Fruit fly (Drosophila melanogaster) Kc167 (cell line): ENCODE data around the gene CG32071.

ENCODE experiments used
- Sin3A ChIP-seq: fragments of >200 bp; optimal IDR thresholded peaks from 2 replicates; lab custom pipeline; 2018; ENCODE audit warnings: missing external identifiers
- psq ChIP-seq: fragments of >200 bp; optimal IDR thresholded peaks from 2 replicates; lab custom pipeline; 2017; ENCODE audit warnings: missing external identifiers
- ttk ChIP-seq: sonication (Bioruptor generic); optimal IDR thresholded peaks from 2 replicates; lab custom pipeline; 2017; ENCODE audit warnings: missing external identifiers

dm6 chr3L:11119396-11119900, 15.8 kb upstream of the CG32071 start:
- no peak for TF ChIP-seq ttk (lab: Kevin White, UChicago)
- TF ChIP-seq psq (lab: Kevin White, UChicago): no peak
- TF ChIP-seq Sin3A: no peak
